Fruit fly (Drosophila melanogaster): ENCODE measurements around the gene Clp.

Clp gene

DNA sequence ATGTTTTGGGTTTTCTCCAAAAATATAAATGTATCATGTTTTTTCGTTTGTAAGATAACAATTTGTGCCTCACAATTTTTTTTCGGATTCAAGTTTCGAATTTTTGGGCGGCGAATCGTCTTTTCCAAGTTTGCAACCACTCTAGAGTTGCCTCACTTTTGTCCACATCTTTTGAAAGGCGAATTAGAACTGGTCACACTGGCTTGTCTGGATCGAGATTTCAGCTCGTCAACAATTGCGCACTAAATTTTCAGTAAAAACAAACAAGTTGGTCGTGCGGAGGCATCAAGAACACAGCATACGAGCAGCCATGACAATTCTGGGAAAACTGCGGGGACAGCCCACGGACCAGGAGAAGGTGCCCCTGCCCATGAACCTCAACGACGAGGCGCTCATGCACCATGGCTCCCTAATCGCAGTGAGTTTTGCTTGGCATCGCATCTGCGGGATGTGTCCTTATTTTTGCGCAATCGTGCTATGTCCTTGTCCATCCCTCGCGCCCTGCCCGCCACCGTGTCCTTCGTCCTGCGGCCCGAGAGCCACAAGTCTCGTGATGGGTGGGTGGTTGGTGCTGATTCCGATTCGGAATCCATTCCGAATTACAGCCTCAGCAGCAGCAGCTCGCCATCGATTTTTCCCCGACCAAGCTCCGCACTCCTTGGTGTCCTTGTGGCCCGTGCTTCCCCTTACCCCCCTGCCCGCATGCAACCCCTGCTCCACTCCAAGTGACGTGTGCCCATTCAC is 1.6 kb downstream of the Clp start, which contains the start of gene CG3662:
TSS of gene CG3662 (plus strand) at position 48 of the 744 bp plus-strand sequence.
- TF ChIP-seq CG4496 (GFP tag; IDR thresholded peaks at IDR 0.05) = 0 out of 3 replicates have a peak, but pooled peaks have one; percentile 36
- TF ChIP-seq CG34367 (tag; optimal IDR thresholded peaks at IDR 0.05) = no peak

dm6 chr2L:821986-822711 is 2.4 kb downstream of the Clp start:
- TF ChIP-seq CG8159 (tag; optimal IDR thresholded peaks at IDR 0.05) (peak; percentile 88), Pif1B (GFP tag; optimal IDR thresholded peaks at IDR 0.05) (no peak), Ets98B (GFP tag; IDR thresholded peaks at IDR 0.05) (no peak), gl (tag; optimal IDR thresholded peaks at IDR 0.05) (no peak), rn (GFP tag; IDR thresholded peaks at IDR 0.05) (no peak)

DNA sequence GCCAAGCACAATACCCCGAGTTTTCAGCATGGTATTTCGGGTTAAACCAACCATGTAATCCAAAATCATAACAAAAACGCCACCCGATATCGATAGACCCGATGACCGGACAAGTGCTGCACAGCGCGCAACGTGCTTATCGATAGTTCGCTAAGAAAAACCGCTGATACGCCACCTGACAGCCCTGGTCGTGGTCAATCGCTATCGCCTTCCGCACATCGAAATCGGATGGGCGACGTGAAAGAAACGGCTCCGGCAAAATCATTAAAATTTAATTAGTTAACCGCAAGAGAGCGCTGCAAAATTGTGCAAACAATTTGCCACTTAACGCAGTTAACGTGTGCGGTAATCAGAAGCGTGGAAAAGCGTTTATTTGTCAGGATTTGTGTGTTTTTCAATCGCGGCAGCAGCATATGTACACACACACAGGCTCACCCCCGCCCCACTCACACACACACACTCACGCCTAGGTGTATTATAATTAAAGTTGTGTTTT is 6.1 kb downstream of the Clp start, which contains the start of the genes CG3862 and dock:
TSS of gene CG3862 (minus strand) at position 94 of the 496 bp plus-strand sequence.
TSS of gene dock (plus strand) at position 202 of the 496 bp plus-strand sequence.
- TF ChIP-seq CG8159 (tag; optimal IDR thresholded peaks at IDR 0.05) (peak; percentile 32), Pif1A (GFP tag; optimal IDR thresholded peaks at IDR 0.05) (no peak), CG12605 (GFP tag; IDR thresholded peaks at IDR 0.05) (0 out of 2 replicates have a peak, but pooled peaks have one; percentile 23), Pif1B (GFP tag; optimal IDR thresholded peaks at IDR 0.05) (no peak), CG15710 (tag; optimal IDR thresholded peaks at IDR 0.05) (peak; percentile 23), fd96Ca (GFP tag; IDR thresholded peaks at IDR 0.05) (peak; percentile 55; the same call in 2 of the 3 replicates), Snoo (tag; optimal IDR thresholded peaks at IDR 0.05) (peak; percentile 4), CG34367 (tag; optimal IDR thresholded peaks at IDR 0.05) (no peak), gl (tag; optimal IDR thresholded peaks at IDR 0.05) (peak; percentile 2), EcR (GFP tag; optimal IDR thresholded peaks at IDR 0.05) (peak; percentile 92), CG8301 (tag; optimal IDR thresholded peaks at IDR 0.05) (no peak), rn (GFP tag; IDR thresholded peaks at IDR 0.05) (no peak), CG32121 (GFP tag; IDR thresholded peaks at IDR 0.05) (no peak), CG10348 (GFP tag; IDR thresholded peaks at IDR 0.05) (no peak), CG14655 (GFP tag; optimal IDR thresholded peaks at IDR 0.05) (no peak), CG13204 (GFP tag; optimal IDR thresholded peaks at IDR 0.05) (no peak), D1 (tag; optimal IDR thresholded peaks at IDR 0.05) (no peak), CG17806 (tag; optimal IDR thresholded peaks at IDR 0.05) (no peak), Ets98B (GFP tag; IDR thresholded peaks at IDR 0.05) (peak; percentile 50; the same call in 1 of the 2 replicates), CG4496 (GFP tag; IDR thresholded peaks at IDR 0.05) (peak; percentile 58), CG9948 (tag; optimal IDR thresholded peaks at IDR 0.05) (no peak)

- no peak for TF ChIP-seq CG10348 (GFP tag; IDR thresholded peaks at IDR 0.05)
- TF ChIP-seq CG34367 (tag; optimal IDR thresholded peaks at IDR 0.05) = no peak
- no peak for TF ChIP-seq CG9948 (tag; optimal IDR thresholded peaks at IDR 0.05)
- no peak for TF ChIP-seq CG4496 (GFP tag; IDR thresholded peaks at IDR 0.05)
- TF ChIP-seq CG32121 (GFP tag; IDR thresholded peaks at IDR 0.05) = no peak
- TF ChIP-seq Snoo (tag; optimal IDR thresholded peaks at IDR 0.05) = no peak
- TF ChIP-seq rn (GFP tag; IDR thresholded peaks at IDR 0.05) = no peak
- TF ChIP-seq CG14655 (GFP tag; optimal IDR thresholded peaks at IDR 0.05) = no peak
- TF ChIP-seq CG17806 (tag; optimal IDR thresholded peaks at IDR 0.05) = no peak
- no peak for TF ChIP-seq gl (tag; optimal IDR thresholded peaks at IDR 0.05)
- TF ChIP-seq fd96Ca (GFP tag; IDR thresholded peaks at IDR 0.05) = no peak
- no peak for TF ChIP-seq CG13204 (GFP tag; optimal IDR thresholded peaks at IDR 0.05)
- no peak for TF ChIP-seq Ets98B (GFP tag; IDR thresholded peaks at IDR 0.05)
- no peak for TF ChIP-seq Pif1B (GFP tag; optimal IDR thresholded peaks at IDR 0.05)
- no peak for TF ChIP-seq CG15710 (tag; optimal IDR thresholded peaks at IDR 0.05)
- no peak for TF ChIP-seq EcR (GFP tag; optimal IDR thresholded peaks at IDR 0.05)
- TF ChIP-seq CG12605 (GFP tag; IDR thresholded peaks at IDR 0.05) = no peak
Measured at dm6 chr2L:826388-826787, 6.6 kb downstream of the Clp start.

- no peak for TF ChIP-seq CG4496 (GFP tag; IDR thresholded peaks at IDR 0.05)
- no peak for TF ChIP-seq Pif1A (GFP tag; optimal IDR thresholded peaks at IDR 0.05)
- TF ChIP-seq CG12605 (GFP tag; IDR thresholded peaks at IDR 0.05) = 0 out of 2 replicates have a peak, but pooled peaks have one; percentile 18
Measured at dm6 chr2L:827049-827448, 7.3 kb downstream of the Clp start.

All from whole organism, pupa.